Fruit fly (Drosophila melanogaster): ENCODE results near the gene Ipp.

- no peak for TF ChIP-seq Snoo (tag; optimal IDR thresholded peaks at IDR 0.05)
- TF ChIP-seq gl (tag; optimal IDR thresholded peaks at IDR 0.05): no peak
- TF ChIP-seq CG8301 (tag; optimal IDR thresholded peaks at IDR 0.05): no peak
- TF ChIP-seq Pif1B (GFP tag; optimal IDR thresholded peaks at IDR 0.05): no peak
- no peak for TF ChIP-seq EcR (GFP tag; optimal IDR thresholded peaks at IDR 0.05)
- TF ChIP-seq CG15710 (tag; optimal IDR thresholded peaks at IDR 0.05): no peak
- no peak for TF ChIP-seq CG4496 (GFP tag; IDR thresholded peaks at IDR 0.05)
- no peak for TF ChIP-seq rn (GFP tag; IDR thresholded peaks at IDR 0.05)
- TF ChIP-seq CG17806 (tag; optimal IDR thresholded peaks at IDR 0.05): no peak
- TF ChIP-seq CG10348 (GFP tag; IDR thresholded peaks at IDR 0.05): no peak
- TF ChIP-seq fd96Ca (GFP tag; IDR thresholded peaks at IDR 0.05): no peak
- TF ChIP-seq Ets98B (GFP tag; IDR thresholded peaks at IDR 0.05): no peak
Observed at dm6 chr3R:13911314-13911713, 47.3 kb upstream of the Ipp start.

All from whole organism, pupa.